Fruit fly (Drosophila melanogaster): ENCODE data around the gene yip7.

The yip7 gene

DNA sequence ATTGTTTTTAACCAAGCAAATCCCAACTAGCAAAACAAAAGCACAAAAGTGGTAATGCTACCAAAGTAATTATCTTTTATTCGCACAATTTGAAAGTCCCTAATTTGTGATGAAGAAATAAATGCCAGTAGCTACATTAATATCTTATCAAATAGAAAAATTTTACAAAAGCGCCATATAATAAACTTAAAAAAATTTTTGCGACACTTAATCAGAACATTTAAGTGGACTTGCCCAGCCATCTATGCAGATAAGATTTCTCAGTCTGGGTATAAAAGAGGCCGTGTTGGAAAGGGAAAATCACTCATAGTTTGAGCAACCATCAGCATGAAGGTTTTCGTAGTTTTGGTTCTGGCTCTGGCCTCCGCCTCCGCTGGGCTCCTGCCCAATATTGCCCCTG lies at the start of gene yip7:
yip7 (plus strand) TSS at position 301 of the 400 bp plus-strand sequence.
- TF ChIP-seq noc (tag; optimal IDR thresholded peaks at IDR 0.05), result no peak

DNA sequence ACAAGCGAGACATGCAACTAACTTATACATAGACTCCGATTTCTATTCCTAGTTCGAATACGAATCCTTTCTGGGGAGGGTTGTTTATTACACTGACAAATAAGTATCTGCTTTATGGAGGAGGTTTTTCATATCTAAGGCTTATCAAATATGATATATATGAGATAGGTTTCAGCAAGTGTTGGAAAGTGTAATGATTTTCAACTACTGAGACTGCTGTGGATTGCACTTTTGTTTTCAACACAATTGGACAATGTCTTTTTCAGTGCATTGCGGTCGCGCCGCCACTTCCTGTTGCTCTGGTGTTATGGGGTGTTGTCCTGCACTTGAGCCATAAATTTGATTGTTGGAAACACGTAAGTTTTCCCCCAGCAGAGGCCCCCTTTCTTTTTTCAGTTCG lies 47.4 kb upstream of the yip7 start:
- no peak for TF ChIP-seq noc (tag; optimal IDR thresholded peaks at IDR 0.05)

DNA sequence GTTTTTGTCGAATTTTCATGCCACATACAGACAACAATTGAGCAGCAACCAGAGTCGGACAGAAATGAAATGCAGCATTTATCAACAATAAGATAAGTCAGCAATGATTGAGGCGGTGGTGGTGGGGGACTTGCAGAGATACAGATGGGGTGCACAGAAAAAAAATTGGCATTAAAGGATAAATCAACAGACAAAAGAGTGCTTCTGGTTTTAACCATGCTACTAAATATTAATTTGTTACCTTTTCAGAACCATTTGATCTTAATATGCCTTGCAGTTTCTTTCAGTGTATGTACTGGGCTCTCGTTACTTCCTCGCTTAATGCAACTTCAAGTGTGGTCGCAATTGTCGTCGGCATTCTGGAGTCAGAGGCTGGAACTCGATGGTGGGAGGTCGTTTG lies 46.3 kb upstream of the yip7 start:
- no peak for TF ChIP-seq noc (tag; optimal IDR thresholded peaks at IDR 0.05)

DNA sequence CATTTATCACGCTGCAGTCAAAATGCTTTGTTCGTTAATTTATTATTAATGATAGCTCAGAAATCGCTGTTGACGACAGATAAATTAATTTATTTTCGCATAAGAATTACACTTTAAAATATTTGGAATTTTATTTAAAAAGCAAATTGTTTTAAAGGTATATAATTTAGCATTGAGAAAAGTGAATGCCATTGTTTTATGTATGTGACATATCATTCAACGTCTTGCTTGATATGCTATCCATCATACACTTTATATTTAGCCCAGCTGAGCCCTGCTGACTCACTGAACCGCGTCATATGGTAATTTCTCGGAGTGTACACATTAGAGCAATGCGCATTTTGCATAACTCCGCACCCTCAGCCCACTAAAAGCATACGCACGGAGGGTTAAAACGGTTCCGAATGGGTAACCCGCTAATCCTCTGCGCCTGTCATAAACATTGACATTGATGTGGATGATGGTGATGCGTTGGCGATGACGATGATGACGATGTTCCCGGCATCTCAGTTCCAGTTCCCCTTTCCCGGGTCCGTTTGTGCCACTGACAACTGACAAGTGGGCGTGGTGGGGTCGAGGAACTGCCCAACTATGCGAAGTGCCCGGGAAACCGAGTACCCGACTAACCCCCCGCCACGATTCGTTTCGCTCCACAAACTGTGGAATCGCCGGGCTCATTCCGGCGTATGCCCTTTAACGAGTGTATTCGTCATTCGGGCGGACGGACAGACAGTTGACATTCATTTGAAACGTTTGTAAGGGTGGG lies 45.4 kb upstream of the yip7 start:
- no peak for TF ChIP-seq noc (tag; optimal IDR thresholded peaks at IDR 0.05)

dm6 chr3L:5992249-5992648 lies 42.8 kb upstream of the yip7 start:
- TF ChIP-seq noc (tag; optimal IDR thresholded peaks at IDR 0.05), result no peak

DNA sequence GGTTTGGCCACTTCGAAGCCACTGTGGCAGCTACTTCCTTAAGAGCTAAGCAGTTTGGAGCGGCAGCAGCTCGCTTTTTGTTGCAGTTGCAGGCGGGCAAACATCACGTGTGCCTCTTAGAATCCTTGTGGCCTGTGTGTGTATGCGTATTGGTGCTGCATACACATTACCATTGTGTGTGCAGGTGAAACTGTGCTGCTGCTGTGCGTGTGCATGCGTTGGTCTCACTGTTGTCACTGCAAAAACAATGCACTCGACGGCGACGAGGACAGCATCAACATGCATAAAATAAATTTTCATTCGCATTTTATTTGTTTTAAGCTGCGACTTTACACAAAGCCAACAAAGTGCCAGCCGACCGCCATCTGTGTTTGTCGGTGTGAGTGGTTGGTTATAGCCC lies 42.1 kb upstream of the yip7 start:
- no peak for TF ChIP-seq noc (tag; optimal IDR thresholded peaks at IDR 0.05)

dm6 chr3L:5993701-5994499 lies 41.1 kb upstream of the yip7 start:
- TF ChIP-seq noc (tag; optimal IDR thresholded peaks at IDR 0.05), result no peak

- TF ChIP-seq noc (tag; optimal IDR thresholded peaks at IDR 0.05), result no peak
Observed at dm6 chr3L:5996520-5996919, 38.5 kb upstream of the yip7 start.

- no peak for TF ChIP-seq noc (tag; optimal IDR thresholded peaks at IDR 0.05)
Observed at dm6 chr3L:5996936-5997335, 38.1 kb upstream of the yip7 start, which contains the start of gene PVRAP. Gene PVRAP (plus strand): TSS chr3L:5997208.

DNA sequence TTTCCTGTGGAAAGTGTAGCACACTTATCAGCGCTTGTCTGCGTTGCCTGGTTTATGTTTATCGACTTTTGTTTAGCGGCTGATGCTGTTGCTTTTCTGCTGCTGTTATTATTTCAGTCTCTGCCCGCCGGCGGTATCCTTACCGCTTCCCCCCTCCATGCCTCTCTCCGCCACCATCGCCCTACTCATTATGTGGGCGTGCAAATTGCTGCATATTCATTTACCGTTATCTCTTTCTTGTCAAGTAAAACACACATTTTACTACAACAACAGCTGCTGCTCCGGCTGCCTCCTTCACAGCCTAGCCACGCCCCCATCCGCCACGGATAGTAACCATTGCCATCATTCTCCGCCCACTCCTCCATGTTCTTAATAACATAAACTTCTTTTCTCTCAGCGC lies 35.1 kb upstream of the yip7 start:
- no peak for TF ChIP-seq noc (tag; optimal IDR thresholded peaks at IDR 0.05)

- TF ChIP-seq noc (tag; optimal IDR thresholded peaks at IDR 0.05), result no peak
Observed at dm6 chr3L:6000938-6001337, 34.1 kb upstream of the yip7 start.

DNA sequence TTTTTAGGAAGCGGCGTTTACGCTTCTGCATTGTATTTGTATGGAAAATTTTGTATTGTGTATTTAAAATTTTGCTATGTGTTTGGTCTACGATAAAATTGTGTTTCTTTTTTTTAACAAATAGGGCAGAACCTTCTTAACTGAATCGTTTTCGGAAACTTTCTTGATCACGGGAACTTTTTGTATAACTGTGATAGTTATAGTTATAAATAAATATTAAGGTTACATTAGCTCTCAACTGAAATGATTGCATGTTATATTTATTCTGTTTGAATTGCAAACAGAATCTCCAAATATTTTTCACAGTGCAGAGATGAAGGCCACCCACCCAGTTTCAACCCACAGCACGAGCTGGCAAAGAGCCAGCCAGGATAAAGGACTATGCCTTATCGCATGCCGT lies 24.1 kb upstream of the yip7 start, which contains the start of gene alphaKap4:
alphaKap4 (minus strand) TSS at position 101 of the 400 bp plus-strand sequence.
- TF ChIP-seq noc (tag; optimal IDR thresholded peaks at IDR 0.05), result no peak

dm6 chr3L:6012950-6013349 lies 22.1 kb upstream of the yip7 start:
- TF ChIP-seq noc (tag; optimal IDR thresholded peaks at IDR 0.05), result no peak

dm6 chr3L:6022142-6022541 lies 12.9 kb upstream of the yip7 start:
- no peak for TF ChIP-seq noc (tag; optimal IDR thresholded peaks at IDR 0.05)

DNA sequence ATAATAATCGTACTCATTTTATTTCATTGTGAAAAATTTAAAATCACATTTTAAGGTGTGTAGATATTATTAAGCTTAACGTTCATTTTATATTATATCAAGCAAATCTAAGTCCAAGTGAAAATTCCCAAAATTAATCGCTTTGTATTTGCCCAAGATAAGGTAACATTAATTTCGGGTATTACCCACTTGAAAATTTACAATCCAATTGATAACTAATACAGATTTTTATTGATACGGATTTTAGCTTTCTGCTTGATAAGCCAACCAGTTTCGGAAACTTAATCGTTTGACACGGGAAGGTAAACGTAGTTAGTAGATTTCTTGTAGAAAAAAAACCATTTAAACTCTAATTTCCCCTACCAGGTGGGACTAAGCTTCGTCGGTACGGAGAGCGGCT lies 2.0 kb upstream of the yip7 start:
- no peak for TF ChIP-seq noc (tag; optimal IDR thresholded peaks at IDR 0.05)

dm6 chr3L:6034511-6034910 lies 505 bp upstream of the yip7 start, which contains the start of gene CG10477:
Gene CG10477 (minus strand): TSS chr3L:6034611.
- no peak for TF ChIP-seq noc (tag; optimal IDR thresholded peaks at IDR 0.05)

- TF ChIP-seq noc (tag; optimal IDR thresholded peaks at IDR 0.05), result no peak
Observed at dm6 chr3L:6036141-6036540, 1.1 kb downstream of the yip7 start.

Data from whole organism, larva.